Fruit fly (Drosophila melanogaster): ENCODE measurements around the gene CG5011.
A peak's percentile ranks its signal among the peaks of the same experiment; 100 is the strongest.

The CG5011 gene

dm6 chr2L:1169867-1170415 is 30.5 kb upstream of the CG5011 start, which contains the start of the genes CG31922 and Plap (continued):
- TF ChIP-seq zen (tag; optimal IDR thresholded peaks at IDR 0.05) (peak; percentile 37), NK7.1 (GFP tag; optimal IDR thresholded peaks at IDR 0.05) (no peak), ato (GFP tag; IDR thresholded peaks at IDR 0.05; ENCODE audit: partially characterized antibody) (peak; percentile 53), Side (GFP tag; optimal IDR thresholded peaks at IDR 0.05) (peak; percentile 58), Spps (tag; optimal IDR thresholded peaks at IDR 0.05) (peak; percentile 26), CG12299 (tag; optimal IDR thresholded peaks at IDR 0.05) (peak; percentile 53), Sin3A (optimal IDR thresholded peaks at IDR 0.05) (peak; percentile 74), CG3065 (GFP tag; optimal IDR thresholded peaks at IDR 0.05) (no peak), CG13624 (GFP tag; optimal IDR thresholded peaks at IDR 0.05) (peak; percentile 81), MBD-R2 (GFP tag; IDR thresholded peaks at IDR 0.05) (peak; percentile 78), Oaz (GFP tag; IDR thresholded peaks at IDR 0.05) (0 out of 2 replicates have a peak, but pooled peaks have one; percentile 26), inv (GFP tag; IDR thresholded peaks at IDR 0.05; ENCODE audit: partially characterized antibody) (peak; percentile 91), exex (tag; optimal IDR thresholded peaks at IDR 0.05) (no peak), emc (GFP tag; optimal IDR thresholded peaks at IDR 0.05) (peak; percentile 29), Atf6 (GFP tag; IDR thresholded peaks at IDR 0.05) (peak; percentile 60; the same call in 1 of the 2 replicates), stwl (tag; optimal IDR thresholded peaks at IDR 0.05) (peak; percentile 74), ab (GFP tag; optimal IDR thresholded peaks at IDR 0.05) (peak; percentile 37), trem (tag; optimal IDR thresholded peaks at IDR 0.05) (peak; percentile 86), CG31365 (tag; optimal IDR thresholded peaks at IDR 0.05) (no peak), CTCF (GFP tag; optimal IDR thresholded peaks at IDR 0.05) (no peak), Hr51 (GFP tag; optimal IDR thresholded peaks at IDR 0.05) (peak in 1 of 2 experiments; percentile 65), Hr3 (GFP tag; optimal IDR thresholded peaks at IDR 0.05) (peak; percentile 86), CG5245 (GFP tag; optimal IDR thresholded peaks at IDR 0.05) (peak; percentile 39), sob (GFP tag; IDR thresholded peaks at IDR 0.05) (peak; percentile 73), tin (GFP tag; optimal IDR thresholded peaks at IDR 0.05) (peak; percentile 76), nerfin-1 (tag; optimal IDR thresholded peaks at IDR 0.05) (peak; percentile 64), GATAe (GFP tag; conservative IDR thresholded peaks at IDR 0.05) (peak; percentile 27; the same call in 1 of the 2 replicates), Aef1 (GFP tag; IDR thresholded peaks at IDR 0.05) (peak; percentile 60; the same call in 2 of the 3 replicates), CG34224 (GFP tag; IDR thresholded peaks at IDR 0.05; ENCODE audit: partially characterized antibody) (peak; percentile 89), grn (GFP tag; optimal IDR thresholded peaks at IDR 0.05) (no peak), Meics (GFP tag; optimal IDR thresholded peaks at IDR 0.05) (peak; percentile 58), vnd (GFP tag; IDR thresholded peaks at IDR 0.05; ENCODE audit: partially characterized antibody) (peak; percentile 91), croc (GFP tag; conservative IDR thresholded peaks at IDR 0.05) (peak; percentile 23; the same call in 1 of the 3 replicates), Ptx1 (GFP tag; IDR thresholded peaks at IDR 0.05) (peak; percentile 61; the same call in 1 of the 2 replicates), CG33557 (GFP tag; optimal IDR thresholded peaks at IDR 0.05) (peak; percentile 61), Gug (GFP tag; IDR thresholded peaks at IDR 0.05) (peak; percentile 64; the same call in 2 of the 4 replicates), CG9437 (GFP tag; optimal IDR thresholded peaks at IDR 0.05) (peak; percentile 55), zen2 (GFP tag; IDR thresholded peaks at IDR 0.05; ENCODE audit: partially characterized antibody) (peak; percentile 73; the same call in 2 of the 3 replicates), kay (GFP tag; optimal IDR thresholded peaks at IDR 0.05) (peak; percentile 53), row (GFP tag; IDR thresholded peaks at IDR 0.05) (peak; percentile 96), CG3995 (GFP tag; optimal IDR thresholded peaks at IDR 0.05) (peak; percentile 64), CG16863 (GFP tag; optimal IDR thresholded peaks at IDR 0.05) (peak; percentile 63), CG18262 (tag; optimal IDR thresholded peaks at IDR 0.05) (peak; percentile 69), CG13296 (GFP tag; optimal IDR thresholded peaks at IDR 0.05) (peak; percentile 49), Nf-YA (GFP tag; IDR thresholded peaks at IDR 0.05) (no peak), ems (GFP tag; optimal IDR thresholded peaks at IDR 0.05) (peak; percentile 71), CG12155 (GFP tag; optimal IDR thresholded peaks at IDR 0.05) (peak; percentile 80), lbe (GFP tag; optimal IDR thresholded peaks at IDR 0.05) (peak; percentile 71), CG9797 (GFP tag; optimal IDR thresholded peaks at IDR 0.05) (peak; percentile 14), CG10267 (tag; optimal IDR thresholded peaks at IDR 0.05) (peak; percentile 98), usp (GFP tag; optimal IDR thresholded peaks at IDR 0.05) (no peak)

All from whole organism, embryonic.